Worm (Caenorhabditis elegans) whole organism, young adult: ENCODE data around the gene F40F8.1.

Experiments used
- B0019.2 ChIP-seq: fragments of 200-800 bp; sonication (Bioruptor generic); conservative IDR thresholded peaks from 2 replicates; pipeline ENCODE4 v1.3.6; 2022; ENCODE audit warnings: missing genetic modification reagents, missing genetic modification characterization, missing compliant biosample characterization
- C17E4.6 ChIP-seq: fragments of 200-800 bp; sonication (Bioruptor generic); IDR thresholded peaks from 2 replicates; pipeline ENCODE4 v1.3.6; 2022; ENCODE audit warnings: missing genetic modification reagents, missing genetic modification characterization, missing compliant biosample characterization
- D2030.7 ChIP-seq: fragments of 200-800 bp; sonication (Bioruptor generic); IDR thresholded peaks from 2 replicates; pipeline ENCODE4 v1.3.6; 2022; ENCODE audit warnings: missing genetic modification reagents, missing genetic modification characterization, missing compliant biosample characterization
- F33H1.4 ChIP-seq: fragments of 200-800 bp; sonication (Bioruptor generic); IDR thresholded peaks from 2 replicates; pipeline ENCODE4 v1.3.6; 2022; ENCODE audit warnings: missing genetic modification reagents, missing genetic modification characterization, missing compliant biosample characterization
- F37B4.10 ChIP-seq: fragments of 200-800 bp; sonication (Bioruptor generic); IDR thresholded peaks from 2 replicates; pipeline ENCODE4 v1.3.6; 2022; ENCODE audit warnings: missing genetic modification characterization, missing compliant biosample characterization
- F39B2.1 ChIP-seq: fragments of 200-800 bp; sonication (Bioruptor generic); IDR thresholded peaks from 2 replicates; pipeline ENCODE4 v1.3.6; 2022; ENCODE audit warnings: missing genetic modification reagents, missing genetic modification characterization, missing compliant biosample characterization
- F49E8.2 ChIP-seq: sonication (generic microtip); optimal IDR thresholded peaks from 3 replicates; lab custom pipeline; 2017; ENCODE audit warnings: missing genetic modification characterization, mild to moderate bottlenecking, missing compliant biosample characterization, antibody characterized with exemption, moderate library complexity; ENCODE audit not compliant: insufficient read depth
- F57C9.4 ChIP-seq: sonication (generic microtip); optimal IDR thresholded peaks from 2 replicates; lab custom pipeline; 2017; ENCODE audit warnings: mild to moderate bottlenecking, missing genetic modification characterization, missing compliant biosample characterization
- K12H6.12 ChIP-seq: fragments of 200-800 bp; sonication (Bioruptor generic); optimal IDR thresholded peaks from 2 replicates; lab custom pipeline; 2018; ENCODE audit warnings: mild to moderate bottlenecking, missing genetic modification characterization, missing compliant biosample characterization
- aptf-3 ChIP-seq: fragments of 200-800 bp; sonication (Bioruptor generic); IDR thresholded peaks from 2 replicates; pipeline ENCODE4 v1.3.6; 2022; ENCODE audit warnings: missing genetic modification characterization, missing compliant biosample characterization
- athp-1 ChIP-seq: sonication (generic microtip); optimal IDR thresholded peaks from 2 replicates; lab custom pipeline; 2017; ENCODE audit warnings: mild to moderate bottlenecking, missing genetic modification characterization, missing compliant biosample characterization
- attf-3 ChIP-seq: fragments of 200-800 bp; sonication (Bioruptor generic); conservative IDR thresholded peaks from 2 replicates; pipeline ENCODE4 v1.3.6; 2022; ENCODE audit warnings: missing genetic modification reagents, missing genetic modification characterization, missing compliant biosample characterization
- attf-5 ChIP-seq: fragments of 200-800 bp; sonication (Bioruptor generic); optimal IDR thresholded peaks from 2 replicates; lab custom pipeline; 2018; ENCODE audit warnings: mild to moderate bottlenecking, missing genetic modification characterization, missing compliant biosample characterization
- bed-1 ChIP-seq: fragments of 200-800 bp; sonication (Bioruptor generic); IDR thresholded peaks from 2 replicates; pipeline ENCODE4 v1.3.6; 2022; ENCODE audit warnings: missing genetic modification reagents, missing genetic modification characterization, missing compliant biosample characterization
- cebp-1 ChIP-seq, 2 experiments: fragments of 200-800 bp in 1 of 2; sonication (Bioruptor generic) in 1 of 2; sonication (generic microtip) in 1 of 2; IDR thresholded peaks in 1 of 2; optimal IDR thresholded peaks in 1 of 2; 2 replicates each; pipeline versions ENCODE4 v1.3.6 to Lab custom; 2017 to 2022; ENCODE audit warnings: missing compliant biosample characterization in 2 of 2, missing genetic modification characterization in 2 of 2, mild to moderate bottlenecking in 1 of 2, missing genetic modification reagents in 1 of 2, moderate library complexity in 1 of 2
- ceh-40 ChIP-seq: fragments of 200-800 bp; sonication (Bioruptor generic); IDR thresholded peaks from 2 replicates; pipeline ENCODE4 v1.3.6; 2022; ENCODE audit warnings: missing genetic modification characterization, missing compliant biosample characterization
- ceh-91 ChIP-seq: fragments of 200-800 bp; sonication (Bioruptor generic); IDR thresholded peaks from 2 replicates; pipeline ENCODE4 v1.3.6; 2022; ENCODE audit warnings: missing genetic modification reagents, missing genetic modification characterization, missing compliant biosample characterization
- dpff-1 ChIP-seq: sonication (generic microtip); optimal IDR thresholded peaks from 2 replicates; lab custom pipeline; 2017; ENCODE audit warnings: mild to moderate bottlenecking, missing genetic modification characterization, missing compliant biosample characterization
- dpl-1 ChIP-seq: fragments of 150-350 bp; optimal IDR thresholded peaks from 2 replicates; lab custom pipeline; 2014; ENCODE audit warnings: missing biosample characterization, missing genetic modification reagents, missing genetic modification characterization
- efl-1 ChIP-seq: fragments of 150-350 bp; optimal IDR thresholded peaks from 2 replicates; lab custom pipeline; 2014; ENCODE audit warnings: missing biosample characterization, missing genetic modification reagents, missing genetic modification characterization
- egl-44 ChIP-seq: fragments of 200-800 bp; sonication (Bioruptor generic); IDR thresholded peaks from 2 replicates; pipeline ENCODE4 v1.3.6; 2022; ENCODE audit warnings: missing genetic modification reagents, missing genetic modification characterization, missing compliant biosample characterization
- ekl-4 ChIP-seq: fragments of 200-800 bp; sonication (Bioruptor generic); IDR thresholded peaks from 2 replicates; pipeline ENCODE4 v1.3.6; 2022; ENCODE audit warnings: missing genetic modification reagents, missing genetic modification characterization, missing compliant biosample characterization
- him-1 ChIP-seq: sonication (generic microtip); optimal IDR thresholded peaks from 2 replicates; lab custom pipeline; 2016; ENCODE audit warnings: missing genotype, missing genetic modification reagents, missing genetic modification characterization, missing compliant biosample characterization
- hlh-26 ChIP-seq: fragments of 200-800 bp; sonication (Bioruptor generic); conservative IDR thresholded peaks from 2 replicates; pipeline ENCODE4 v1.3.6; 2022; ENCODE audit warnings: missing genetic modification reagents, missing genetic modification characterization, missing compliant biosample characterization
- let-526 ChIP-seq: fragments of 200-800 bp; sonication (Bioruptor generic); IDR thresholded peaks from 2 replicates; pipeline ENCODE4 v1.3.6; 2022; ENCODE audit warnings: missing genetic modification reagents, missing genetic modification characterization, missing compliant biosample characterization
- lin-35 ChIP-seq, 3 experiments: fragments of 150-350 bp in 2 of 3; sonication (generic microtip) in 1 of 3; optimal IDR thresholded peaks; 2 replicates each; lab custom pipeline; 2014 to 2018; ENCODE audit warnings: missing biosample characterization in 3 of 3, missing genetic modification characterization in 3 of 3, missing genetic modification reagents in 3 of 3
- lin-40 ChIP-seq: sonication (generic microtip); optimal IDR thresholded peaks from 2 replicates; lab custom pipeline; 2016; ENCODE audit warnings: missing genetic modification characterization, mild to moderate bottlenecking, missing compliant biosample characterization, missing genotype, missing genetic modification reagents
- madf-10 ChIP-seq: sonication (generic microtip); optimal IDR thresholded peaks from 2 replicates; lab custom pipeline; 2016; ENCODE audit warnings: mild to moderate bottlenecking, missing genetic modification characterization, missing compliant biosample characterization
- madf-3 ChIP-seq: fragments of 200-800 bp; sonication (Bioruptor generic); IDR thresholded peaks from 2 replicates; pipeline ENCODE4 v1.3.6; 2022; ENCODE audit warnings: missing genetic modification reagents, missing genetic modification characterization, missing compliant biosample characterization
- madf-8 ChIP-seq: fragments of 200-800 bp; sonication (Bioruptor generic); conservative IDR thresholded peaks from 2 replicates; pipeline ENCODE4 v1.3.6; 2022; ENCODE audit warnings: missing genetic modification reagents, missing genetic modification characterization, missing compliant biosample characterization
- mxl-1 ChIP-seq: sonication (generic microtip); optimal IDR thresholded peaks from 2 replicates; lab custom pipeline; 2016; ENCODE audit warnings: missing genetic modification characterization, missing compliant biosample characterization
- nhr-120 ChIP-seq: fragments of 200-800 bp; sonication (Bioruptor generic); IDR thresholded peaks from 2 replicates; pipeline ENCODE4 v1.3.6; 2022; ENCODE audit warnings: missing genetic modification characterization, missing compliant biosample characterization
- nhr-27 ChIP-seq: fragments of 200-800 bp; sonication (Bioruptor generic); optimal IDR thresholded peaks from 2 replicates; lab custom pipeline; 2018; ENCODE audit warnings: mild to moderate bottlenecking, missing genetic modification characterization, moderate library complexity, missing compliant biosample characterization
- pbrm-1 ChIP-seq: fragments of 200-800 bp; sonication (Bioruptor generic); IDR thresholded peaks from 2 replicates; pipeline ENCODE4 v1.3.6; 2022; ENCODE audit warnings: missing genetic modification reagents, missing genetic modification characterization, missing compliant biosample characterization
- repo-1 ChIP-seq: sonication (generic microtip); optimal IDR thresholded peaks from 2 replicates; lab custom pipeline; 2017; ENCODE audit warnings: mild to moderate bottlenecking, missing genetic modification characterization, missing compliant biosample characterization
- sdz-38 ChIP-seq: sonication (generic microtip); optimal IDR thresholded peaks from 2 replicates; lab custom pipeline; 2016; ENCODE audit warnings: missing genotype, missing genetic modification characterization, missing compliant biosample characterization
- snpc-1.1 ChIP-seq: sonication (generic microtip); optimal IDR thresholded peaks from 2 replicates; lab custom pipeline; 2017; ENCODE audit warnings: missing genetic modification characterization, mild to moderate bottlenecking, missing compliant biosample characterization, antibody characterized with exemption, moderate library complexity, missing genotype, missing genetic modification reagents; ENCODE audit not compliant: insufficient read depth
- tbp1 ChIP-seq: fragments of 200-800 bp; sonication (Bioruptor generic); optimal IDR thresholded peaks from 2 replicates; lab custom pipeline; 2018; ENCODE audit warnings: mild to moderate bottlenecking, missing genetic modification characterization, missing compliant biosample characterization
- unc-62 ChIP-seq: fragments of 150-350 bp; optimal IDR thresholded peaks from 2 replicates; lab custom pipeline; 2014; ENCODE audit warnings: missing biosample characterization, missing genetic modification reagents, missing genetic modification characterization
- xnd-1 ChIP-seq: sonication (generic microtip); optimal IDR thresholded peaks from 2 replicates; lab custom pipeline; 2016; ENCODE audit warnings: missing genotype, missing genetic modification reagents, missing genetic modification characterization, missing compliant biosample characterization

F40F8.1 gene

ce11 chrII:11105981-11106711, 21.3 kb upstream of the F40F8.1 start, which contains the start of gene nasp-1 (continued):
- TF ChIP-seq bed-1 (GFP tag; lab: Robert Waterston, UW), result no peak
- peak; percentile 30 for TF ChIP-seq xnd-1 (tag; lab: Kevin White, UChicago)
- TF ChIP-seq repo-1 (tag; lab: Kevin White, UChicago), result no peak
- TF ChIP-seq tbp1, result peak; percentile 12
- peak; percentile 83 for TF ChIP-seq dpl-1 (GFP tag; lab: Kevin White, UChicago)
- peak; percentile 81 for TF ChIP-seq D2030.7 (GFP tag; lab: Robert Waterston, UW)
- TF ChIP-seq madf-8 (GFP tag; lab: Robert Waterston, UW), result peak; percentile 79
- no peak for TF ChIP-seq F57C9.4 (tag; lab: Kevin White, UChicago)
- TF ChIP-seq pbrm-1 (GFP tag; lab: Robert Waterston, UW), result no peak
- TF ChIP-seq K12H6.12 (tag; lab: Kevin White, UChicago), result no peak

- TF ChIP-seq athp-1 (tag; lab: Kevin White, UChicago) (no peak), attf-3 (GFP tag; lab: Robert Waterston, UW) (no peak), F49E8.2 (tag; lab: Kevin White, UChicago) (peak; percentile 22)
These were observed 19.6 kb upstream of the F40F8.1 start, which contains the start of gene apc-17 for ce11 chrII:11107828-11108227. Gene apc-17, plus strand, starts transcription at chrII:11108128.

- TF ChIP-seq snpc-1.1 (tag; lab: Kevin White, UChicago), result no peak
- TF ChIP-seq attf-5 (GFP tag; lab: Kevin White, UChicago), result no peak
- TF ChIP-seq let-526 (GFP tag; lab: Robert Waterston, UW), result no peak
- no peak for TF ChIP-seq nhr-27
These were observed 17.0 kb upstream of the F40F8.1 start for ce11 chrII:11110419-11110818.

ce11 chrII:11111107-11111506, 16.4 kb upstream of the F40F8.1 start, which contains the start of gene glb-4:
Gene glb-4, minus strand, starts transcription at chrII:11111207.
- no peak for TF ChIP-seq sdz-38
- no peak for TF ChIP-seq F39B2.1 (GFP tag; lab: Robert Waterston, UW)
- TF ChIP-seq C17E4.6 (GFP tag; lab: Robert Waterston, UW), result no peak
- no peak for TF ChIP-seq F49E8.2 (tag; lab: Kevin White, UChicago)
- no peak for TF ChIP-seq dpff-1
- TF ChIP-seq him-1 (tag; lab: Kevin White, UChicago), result no peak
- TF ChIP-seq ceh-91 (GFP tag; lab: Robert Waterston, UW), result no peak
- TF ChIP-seq cebp-1 (GFP tag; IDR thresholded peaks at IDR 0.05; lab: Robert Waterston, UW), result no peak
- no peak for TF ChIP-seq cebp-1 (tag; optimal IDR thresholded peaks at IDR 0.05; lab: Kevin White, UChicago)
- TF ChIP-seq B0019.2 (GFP tag; lab: Robert Waterston, UW), result no peak
- no peak for TF ChIP-seq F57C9.4 (tag; lab: Kevin White, UChicago)
- TF ChIP-seq ekl-4 (GFP tag; lab: Robert Waterston, UW), result no peak
- TF ChIP-seq hlh-26 (GFP tag; lab: Robert Waterston, UW), result no peak
- TF ChIP-seq lin-35 (GFP tag; optimal IDR thresholded peaks at IDR 0.05; lab: Kevin White, UChicago), result no peak
- TF ChIP-seq nhr-120 (GFP tag; lab: Robert Waterston, UW), result no peak
- TF ChIP-seq, all 124 proteins: peak for 0

- no peak for TF ChIP-seq unc-62
- TF ChIP-seq hlh-26 (GFP tag; lab: Robert Waterston, UW), result no peak
- TF ChIP-seq C17E4.6 (GFP tag; lab: Robert Waterston, UW), result no peak
- no peak for TF ChIP-seq ceh-40 (GFP tag; lab: Robert Waterston, UW)
- TF ChIP-seq F37B4.10 (GFP tag; lab: Robert Waterston, UW), result no peak
- no peak for TF ChIP-seq pbrm-1 (GFP tag; lab: Robert Waterston, UW)
- no peak for TF ChIP-seq efl-1 (GFP tag; lab: Kevin White, UChicago)
- TF ChIP-seq F33H1.4 (GFP tag; lab: Robert Waterston, UW), result no peak
- no peak for TF ChIP-seq madf-3
- no peak for TF ChIP-seq madf-8 (GFP tag; lab: Robert Waterston, UW)
- no peak for TF ChIP-seq lin-40 (tag; lab: Kevin White, UChicago)
- no peak for TF ChIP-seq egl-44 (GFP tag; lab: Robert Waterston, UW)
- TF ChIP-seq mxl-1 (tag; lab: Kevin White, UChicago), result no peak
- no peak for TF ChIP-seq madf-10 (tag; lab: Kevin White, UChicago)
- TF ChIP-seq aptf-3, result no peak
- no peak for TF ChIP-seq dpl-1 (GFP tag; lab: Kevin White, UChicago)
- TF ChIP-seq F57C9.4 (tag; lab: Kevin White, UChicago), result no peak
These were observed 15.0 kb upstream of the F40F8.1 start, which contains the start of gene mat-2 for ce11 chrII:11112419-11112818. Gene mat-2, plus strand, starts transcription at chrII:11112719.
